Fruit fly (Drosophila melanogaster) whole organism, larva: ENCODE results near the gene sgll.

Source experiments
- noc ChIP-seq: fragments of 200-800 bp; sonication (Bioruptor generic); optimal IDR thresholded peaks from 3 replicates; lab custom pipeline; 2019; ENCODE audit warnings: missing biosample characterization, mild to moderate bottlenecking, missing genetic modification characterization, moderate library complexity

Gene sgll

DNA sequence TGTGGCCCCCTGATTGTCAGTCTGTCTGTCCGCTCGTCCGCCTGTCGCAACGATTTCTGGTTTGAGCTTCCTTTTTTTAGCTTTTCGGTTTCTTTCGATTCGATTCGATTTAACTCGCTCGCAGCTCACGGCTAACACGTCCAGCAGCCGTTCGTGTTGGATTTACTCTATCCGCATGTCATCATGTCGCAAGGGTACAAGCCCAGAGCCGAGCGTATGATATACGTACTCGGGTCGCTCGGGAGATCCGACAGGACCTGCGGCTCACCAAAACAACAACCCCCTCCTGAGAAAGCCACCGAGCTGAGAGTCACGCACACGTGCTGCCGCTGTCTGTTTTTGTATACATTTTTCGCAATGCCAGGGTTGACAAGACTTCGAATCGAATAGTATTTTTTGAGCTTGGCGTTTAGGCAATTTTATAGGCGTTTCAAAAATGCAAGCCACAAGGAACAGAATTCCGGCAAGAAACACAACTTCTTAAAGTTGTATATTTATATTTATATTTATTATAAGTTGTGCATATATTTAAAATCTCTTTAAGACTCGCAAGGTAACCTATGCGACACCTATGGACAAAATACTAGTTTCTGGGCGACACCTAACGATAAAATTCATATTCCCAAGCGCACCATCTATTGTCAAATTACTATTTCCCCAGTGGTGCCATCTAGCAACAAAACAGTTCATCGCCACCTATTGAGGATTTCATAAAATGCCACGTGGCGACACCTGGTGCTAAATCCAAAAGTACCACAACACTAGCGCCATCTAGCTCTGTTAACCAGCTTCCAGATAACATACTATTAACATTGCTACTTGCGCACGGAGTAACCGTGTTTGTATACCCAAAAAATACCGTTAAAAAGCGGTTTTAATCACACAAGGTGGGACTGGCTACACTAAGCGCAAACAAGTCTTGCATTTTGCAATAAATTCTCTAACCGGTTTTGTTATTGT, at the start of gene sgll, which contains the start of gene CG2993:
sgll (plus strand) TSS at position 871 of the 960 bp plus-strand sequence.
CG2993 (minus strand) TSS at position 353 of the 960 bp plus-strand sequence.
- no peak for TF ChIP-seq noc (tag; lab: Kevin White, UChicago)

DNA sequence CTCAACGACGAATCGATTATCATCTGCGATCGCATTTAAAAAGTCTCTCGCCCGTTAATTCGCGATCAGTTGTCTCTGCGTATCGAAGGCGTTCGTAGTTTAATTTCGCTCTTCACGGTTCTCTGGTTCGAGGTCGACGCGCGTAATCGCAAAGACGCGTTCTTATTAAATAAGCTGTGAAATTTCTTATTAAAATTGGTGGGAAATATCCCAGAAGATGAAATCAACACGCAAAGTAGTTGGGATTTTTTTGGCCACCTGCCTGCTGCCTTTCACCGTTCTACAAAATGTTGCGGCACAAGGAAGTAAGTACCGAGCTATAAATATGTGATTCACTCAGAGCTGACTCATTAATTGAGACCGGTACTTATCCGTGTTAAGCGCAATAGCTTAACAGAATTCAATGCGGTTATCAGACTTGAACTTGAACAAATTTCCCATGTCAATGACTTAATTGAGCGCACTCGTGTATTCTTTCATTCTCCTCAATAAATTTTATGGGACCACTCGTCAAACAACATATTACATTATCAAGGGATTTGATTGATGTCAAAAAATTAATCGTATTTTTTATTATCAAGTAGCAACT, 49.3 kb upstream of the sgll start:
- TF ChIP-seq noc (tag; lab: Kevin White, UChicago): no peak

DNA sequence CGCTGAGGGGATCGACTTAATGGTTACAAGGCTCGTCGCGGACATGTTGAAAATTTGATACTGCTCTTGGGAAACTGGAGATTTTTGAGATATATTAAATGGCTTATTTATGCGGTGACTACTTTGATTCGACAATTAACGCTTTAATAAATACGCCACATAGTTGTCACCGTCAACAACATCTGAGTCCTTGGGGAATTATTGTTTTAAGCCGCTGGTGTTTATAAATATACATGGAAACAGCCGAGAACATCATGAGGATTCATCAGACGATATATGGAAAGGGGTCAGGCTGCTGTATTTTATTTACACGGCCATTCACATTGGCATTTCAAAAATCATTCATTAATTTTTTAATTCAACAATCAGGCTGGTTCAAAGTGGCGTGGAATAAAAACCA, 38.7 kb upstream of the sgll start, which contains the start of gene CG11286:
CG11286 (minus strand) TSS at position 101 of the 400 bp plus-strand sequence.
- TF ChIP-seq noc (tag; lab: Kevin White, UChicago): no peak

DNA sequence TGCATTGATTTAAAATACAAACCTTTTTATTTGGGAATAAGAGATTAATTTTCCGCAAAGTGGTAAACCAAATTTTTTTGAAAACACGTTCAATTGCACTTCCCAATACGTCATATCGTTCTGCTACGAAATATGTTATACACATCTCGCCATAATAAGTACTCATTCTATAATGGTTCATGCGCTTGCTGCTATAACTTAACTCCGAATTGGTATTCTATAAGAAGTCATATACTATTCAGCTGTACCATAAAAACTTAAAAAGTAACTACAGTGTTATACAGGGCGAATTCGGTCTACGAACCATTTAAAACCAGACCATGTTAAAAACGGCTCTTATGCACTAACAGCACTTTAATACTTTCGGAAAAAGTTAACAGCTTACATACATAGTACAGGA, 30.7 kb upstream of the sgll start:
- TF ChIP-seq noc (tag; lab: Kevin White, UChicago): no peak

DNA sequence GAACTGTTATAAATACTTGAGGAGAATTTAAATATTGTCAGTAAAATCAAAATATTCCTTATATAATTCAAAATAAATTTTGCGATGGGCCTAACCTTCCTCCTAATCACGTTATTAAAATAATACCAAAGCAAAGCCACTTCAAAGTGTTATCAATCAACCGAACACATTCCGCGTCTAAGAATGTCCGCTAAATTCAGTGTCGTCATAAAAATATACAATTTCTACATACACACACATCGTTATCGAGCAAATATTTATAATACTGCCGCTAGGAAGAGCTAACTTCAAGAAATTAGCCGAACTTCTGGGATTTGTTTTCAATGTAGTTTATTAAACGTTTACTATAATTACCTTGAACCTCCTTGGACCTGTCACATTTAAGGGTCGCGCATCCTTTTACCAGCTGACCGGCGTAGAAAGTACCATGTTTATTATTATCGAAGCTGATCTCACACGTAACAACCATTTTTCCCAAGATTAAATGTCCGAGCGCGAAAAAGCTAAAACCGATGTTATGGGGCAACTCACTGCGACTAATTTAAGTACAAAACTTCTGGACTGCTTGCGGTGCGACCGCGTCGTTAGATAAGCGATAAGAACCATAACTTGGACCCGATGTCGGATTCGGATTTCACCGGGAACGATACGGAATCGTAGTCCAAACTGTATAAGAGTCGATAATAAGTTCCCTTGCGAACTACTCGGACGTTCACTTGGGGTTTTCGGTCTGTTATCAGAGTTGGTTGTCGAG, 27.2 kb upstream of the sgll start, which contains the start of gene CG18747:
CG18747 (minus strand) TSS at position 514 of the 754 bp plus-strand sequence.
- TF ChIP-seq noc (tag; lab: Kevin White, UChicago): peak; percentile 11

DNA sequence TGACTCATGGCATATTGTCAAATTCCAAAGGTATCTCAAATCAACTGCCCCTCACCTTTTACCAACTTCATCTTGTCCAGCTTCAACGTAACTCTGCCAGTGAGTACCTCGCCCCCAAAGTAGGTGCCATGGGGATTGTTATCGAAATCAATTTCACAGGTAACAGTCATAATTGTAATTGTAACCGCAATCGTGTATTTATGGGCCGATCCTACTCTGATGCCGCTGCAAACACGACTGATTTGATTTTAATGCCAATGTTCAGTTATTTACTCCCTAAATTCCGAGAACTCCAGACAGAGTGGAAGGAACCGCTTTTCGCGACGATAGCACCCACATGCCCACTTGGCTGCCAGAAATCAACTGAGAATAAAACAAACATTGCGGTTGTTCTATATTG, 24.5 kb upstream of the sgll start, which contains the start of gene CG18745:
CG18745 (minus strand) TSS at position 336 of the 400 bp plus-strand sequence.
- peak; percentile 41 for TF ChIP-seq noc (tag; lab: Kevin White, UChicago)

DNA sequence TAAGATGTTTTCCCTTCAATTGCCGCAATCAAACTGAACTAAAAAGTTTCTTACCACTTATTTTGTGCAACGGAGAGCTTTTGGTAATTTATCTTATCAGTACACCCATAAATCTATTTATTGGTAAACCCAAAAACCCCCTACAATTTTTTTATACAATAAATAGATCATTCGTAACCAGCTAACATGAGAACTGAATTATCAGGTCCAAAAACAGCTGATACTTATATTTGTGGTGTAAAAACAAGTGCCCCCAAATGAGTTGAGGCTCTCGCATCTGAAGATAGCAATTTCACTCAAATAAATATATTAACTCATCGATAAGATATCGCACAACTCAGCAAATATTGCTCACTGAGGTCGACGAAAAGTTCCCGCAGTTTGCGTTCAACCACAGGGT, 22.4 kb upstream of the sgll start, which contains the start of gene CG18748:
CG18748 (minus strand) TSS at position 25 of the 400 bp plus-strand sequence.
- peak; percentile 20 for TF ChIP-seq noc (tag; lab: Kevin White, UChicago)

DNA sequence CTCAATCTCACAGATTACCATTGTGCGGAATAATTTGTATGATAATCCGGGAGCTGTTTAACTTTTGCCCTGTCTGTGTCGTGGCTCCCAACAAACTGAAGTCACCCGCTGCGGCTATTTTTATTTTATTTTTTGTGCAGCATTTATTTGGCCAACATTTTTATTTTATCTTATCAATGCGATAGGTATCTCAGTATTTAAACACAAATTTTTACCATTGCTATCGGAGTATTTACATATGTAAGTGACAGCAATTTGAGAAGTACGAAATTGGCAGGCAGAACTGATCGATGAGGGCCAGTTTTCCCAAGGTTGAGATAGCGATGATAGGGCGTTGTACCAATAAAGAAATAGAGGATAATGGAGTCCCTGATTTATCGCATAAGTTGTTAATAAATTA, 20.2 kb upstream of the sgll start, which contains the start of gene CG18746:
CG18746 (minus strand) TSS at position 101 of the 400 bp plus-strand sequence.
- TF ChIP-seq noc (tag; lab: Kevin White, UChicago): no peak

DNA sequence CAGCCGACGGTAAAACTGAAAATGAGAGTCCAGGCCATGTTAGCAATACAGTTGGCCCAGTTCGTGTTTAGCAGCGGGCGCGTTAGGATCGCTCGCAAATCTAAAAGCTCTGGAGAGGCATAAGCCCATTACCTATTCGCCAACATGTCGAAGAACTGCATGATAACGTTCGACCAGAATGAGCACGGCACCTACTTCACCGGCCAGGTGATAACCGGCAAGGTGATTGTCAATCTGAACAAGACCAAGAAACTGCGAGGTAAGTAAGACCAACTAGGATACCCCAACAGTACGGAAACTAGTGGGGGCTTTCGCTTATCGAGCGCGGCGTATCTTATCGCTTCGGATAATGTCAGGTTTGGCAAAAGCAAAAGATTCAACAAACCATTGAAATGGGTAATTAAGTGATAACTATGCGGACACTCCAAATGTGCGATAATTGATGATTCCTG, 19.7 kb upstream of the sgll start, which contains the start of gene CG10086:
CG10086 (plus strand) TSS at position 51 of the 452 bp plus-strand sequence.
- TF ChIP-seq noc (tag; lab: Kevin White, UChicago): peak; percentile 44

DNA sequence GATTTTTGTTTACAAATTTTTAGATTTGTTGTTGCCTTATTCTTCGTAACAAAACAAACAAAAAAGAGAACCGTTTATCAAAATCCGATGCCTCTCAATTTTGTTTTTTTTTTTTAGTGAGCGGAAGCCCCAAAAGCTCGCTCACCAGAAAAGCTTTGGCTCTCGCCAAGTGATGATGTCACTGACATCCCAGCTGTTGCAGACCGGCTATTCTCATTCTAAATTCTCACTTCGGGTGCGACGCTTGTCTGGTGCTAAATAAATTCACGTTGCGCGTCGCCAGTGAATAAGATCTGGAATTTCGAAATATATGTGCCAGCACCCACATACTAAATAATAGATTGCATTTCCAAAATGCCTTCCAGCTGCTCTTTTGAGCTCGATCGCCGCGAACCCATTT, 16.5 kb upstream of the sgll start, which contains the start of gene CG2641:
CG2641 (plus strand) TSS at position 215 of the 400 bp plus-strand sequence.
- TF ChIP-seq noc (tag; lab: Kevin White, UChicago): peak; percentile 17

DNA sequence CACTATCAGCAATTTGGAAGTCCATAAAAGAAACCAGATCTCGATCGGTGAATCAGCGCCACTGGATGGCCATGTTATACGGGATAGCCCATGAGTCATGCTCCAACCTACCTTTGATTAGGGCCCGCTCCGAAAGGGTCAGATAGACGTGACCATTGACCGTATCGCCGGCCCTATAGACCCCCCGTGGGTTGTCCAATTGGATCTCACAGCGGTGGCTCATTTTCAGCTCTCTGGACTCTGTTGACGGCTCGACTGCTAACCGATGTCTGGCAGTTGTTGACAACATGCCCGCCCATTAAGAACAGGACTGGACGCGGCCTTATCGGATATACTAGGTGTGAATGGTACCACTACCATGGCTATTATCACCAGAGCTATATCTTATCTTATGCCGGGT, 11.8 kb upstream of the sgll start, which contains the start of gene CG18744:
CG18744 (minus strand) TSS at position 247 of the 400 bp plus-strand sequence.
- TF ChIP-seq noc (tag; lab: Kevin White, UChicago): peak; percentile 19

DNA sequence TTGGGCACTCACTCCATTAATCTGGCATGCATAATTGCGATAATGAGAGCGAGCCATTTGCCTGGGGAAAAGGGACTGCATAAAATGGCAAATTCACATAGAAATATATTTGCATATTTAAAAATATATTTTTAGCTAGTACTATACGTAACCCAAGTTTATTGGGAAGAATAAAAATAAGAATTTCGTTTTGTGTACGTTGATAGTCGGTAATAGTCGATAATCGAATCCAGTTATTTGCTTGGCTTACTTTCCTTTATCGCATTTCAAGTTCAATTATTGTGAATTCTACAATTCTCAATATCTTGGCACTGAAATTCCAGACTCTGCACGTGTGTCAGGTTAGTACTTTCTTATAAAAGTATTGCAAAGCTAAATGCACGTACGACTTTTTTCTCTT, 7.6 kb upstream of the sgll start, which contains the start of gene CG3014:
CG3014 (minus strand) TSS at position 101 of the 400 bp plus-strand sequence.
- no peak for TF ChIP-seq noc (tag; lab: Kevin White, UChicago)

DNA sequence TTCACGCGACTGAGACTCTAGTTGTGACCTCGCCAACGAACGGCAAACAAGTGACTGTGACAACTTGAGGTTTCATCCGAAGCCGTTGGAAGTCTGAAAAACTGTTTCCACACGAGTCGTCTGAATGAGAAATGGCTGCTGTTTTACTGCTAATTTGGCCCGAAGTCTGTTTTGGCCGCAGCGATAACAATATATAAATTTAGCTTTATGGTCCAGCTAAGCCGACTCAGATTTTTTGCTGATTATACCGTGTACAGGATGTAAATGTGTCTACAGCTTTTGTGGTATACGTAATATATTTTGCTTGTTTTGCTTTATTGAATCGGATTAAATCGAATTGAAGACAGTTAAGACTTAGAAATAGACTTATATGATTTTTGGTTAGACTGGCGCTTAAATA, 6.0 kb upstream of the sgll start, which contains the start of gene CG18268:
CG18268 (minus strand) TSS at position 101 of the 400 bp plus-strand sequence.
- TF ChIP-seq noc (tag; lab: Kevin White, UChicago): peak; percentile 36

DNA sequence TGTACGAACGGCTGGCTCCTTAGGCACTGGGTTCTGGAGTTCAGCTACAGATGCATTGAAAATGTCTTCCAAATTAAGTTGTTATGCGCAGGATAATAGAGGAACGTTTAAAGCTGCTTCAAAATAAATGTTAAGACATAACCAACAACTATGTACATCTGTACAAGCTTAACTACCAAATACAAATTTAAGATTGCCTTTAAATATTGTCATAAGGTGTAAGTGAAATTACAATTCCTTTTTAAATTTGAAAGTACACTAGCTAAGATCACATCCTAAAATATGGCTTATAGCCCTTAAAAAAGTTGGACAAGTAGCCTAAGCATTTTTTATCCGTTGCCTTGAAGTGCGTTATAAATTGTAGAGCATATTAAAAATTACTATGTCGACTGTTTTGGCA, 1.2 kb downstream of the sgll start, which contains the start of gene CG31473:
CG31473 (plus strand) TSS at position 301 of the 400 bp plus-strand sequence.
- TF ChIP-seq noc (tag; lab: Kevin White, UChicago): no peak
